Fruit fly (Drosophila melanogaster): ENCODE data around the gene nerfin-1.
A peak's percentile ranks its signal among the peaks of the same experiment; 100 is the strongest.

The nerfin-1 gene

dm6 chr3L:908508-909162 lies at the start of gene nerfin-1:
nerfin-1 (plus strand) TSS chr3L:909112.
- TF ChIP-seq Taf1 (GFP tag; IDR thresholded peaks at IDR 0.05), result no peak
- no peak for TF ChIP-seq Sox100B (GFP tag; optimal IDR thresholded peaks at IDR 0.05)
- TF ChIP-seq nerfin-1 (tag; optimal IDR thresholded peaks at IDR 0.05), result peak; percentile 93
- no peak for TF ChIP-seq Oaz (GFP tag; IDR thresholded peaks at IDR 0.05)
- no peak for TF ChIP-seq Nf-YA (GFP tag; IDR thresholded peaks at IDR 0.05)
- no peak for TF ChIP-seq CG10274 (GFP tag; optimal IDR thresholded peaks at IDR 0.05)
- TF ChIP-seq CG33213 (GFP tag; optimal IDR thresholded peaks at IDR 0.05), result no peak
- TF ChIP-seq grau (tag; optimal IDR thresholded peaks at IDR 0.05), result peak; percentile 5
- TF ChIP-seq Poxn (GFP tag; IDR thresholded peaks at IDR 0.05), result no peak
- TF ChIP-seq CG2202 (tag; optimal IDR thresholded peaks at IDR 0.05), result no peak
- TF ChIP-seq Rx (GFP tag; IDR thresholded peaks at IDR 0.05), result no peak
- no peak for TF ChIP-seq CG8478 (optimal IDR thresholded peaks at IDR 0.05)
- TF ChIP-seq Lim3 (GFP tag; IDR thresholded peaks at IDR 0.05), result no peak
- no peak for TF ChIP-seq Mad (GFP tag; optimal IDR thresholded peaks at IDR 0.05)
- no peak for TF ChIP-seq CG4282 (GFP tag; optimal IDR thresholded peaks at IDR 0.05)
- no peak for TF ChIP-seq zen2 (GFP tag; IDR thresholded peaks at IDR 0.05; ENCODE audit: partially characterized antibody)
- TF ChIP-seq eyg (GFP tag; optimal IDR thresholded peaks at IDR 0.05), result no peak
- TF ChIP-seq CG4820 (GFP tag; optimal IDR thresholded peaks at IDR 0.05), result peak; percentile 16
- TF ChIP-seq Xbp1 (GFP tag; optimal IDR thresholded peaks at IDR 0.05), result peak; percentile 16
- TF ChIP-seq ap (GFP tag; IDR thresholded peaks at IDR 0.05), result no peak
- no peak for TF ChIP-seq CG3281 (GFP tag; optimal IDR thresholded peaks at IDR 0.05)
- peak; percentile 15 for TF ChIP-seq CG11723 (GFP tag; optimal IDR thresholded peaks at IDR 0.05)
- no peak for TF ChIP-seq CG8359 (GFP tag; optimal IDR thresholded peaks at IDR 0.05; ENCODE audit: borderline replicate concordance)
- no peak for TF ChIP-seq CG2116 (GFP tag; optimal IDR thresholded peaks at IDR 0.05)
- TF ChIP-seq sr (GFP tag; IDR thresholded peaks at IDR 0.05), result no peak
- TF ChIP-seq CG10959 (GFP tag; IDR thresholded peaks at IDR 0.05), result no peak
- peak; percentile 10 for TF ChIP-seq chn (GFP tag; optimal IDR thresholded peaks at IDR 0.05)
- no peak for TF ChIP-seq CG10431 (GFP tag; optimal IDR thresholded peaks at IDR 0.05)
- no peak for TF ChIP-seq CG17328 (GFP tag; IDR thresholded peaks at IDR 0.05)
- TF ChIP-seq NC2α (GFP tag; optimal IDR thresholded peaks at IDR 0.05), result no peak
- peak; percentile 25 for TF ChIP-seq fd96Cb (tag; optimal IDR thresholded peaks at IDR 0.05)
- no peak for TF ChIP-seq CG3407 (GFP tag; optimal IDR thresholded peaks at IDR 0.05)
- TF ChIP-seq CG9727 (GFP tag; optimal IDR thresholded peaks at IDR 0.05), result no peak
- TF ChIP-seq ab (GFP tag; optimal IDR thresholded peaks at IDR 0.05), result no peak
- no peak for TF ChIP-seq br (optimal IDR thresholded peaks at IDR 0.05)
- no peak for TF ChIP-seq abd-A (tag; optimal IDR thresholded peaks at IDR 0.05)
- TF ChIP-seq nau (GFP tag; optimal IDR thresholded peaks at IDR 0.05), result no peak
- no peak for TF ChIP-seq tna (GFP tag; IDR thresholded peaks at IDR 0.05; ENCODE audit: partially characterized antibody)
- no peak for TF ChIP-seq CG15696 (tag; optimal IDR thresholded peaks at IDR 0.05)
- no peak for TF ChIP-seq CG8765 (GFP tag; IDR thresholded peaks at IDR 0.05)
- TF ChIP-seq pho (GFP tag; optimal IDR thresholded peaks at IDR 0.05), result no peak
- no peak for TF ChIP-seq Dll (GFP tag; IDR thresholded peaks at IDR 0.05; ENCODE audit: partially characterized antibody)
- TF ChIP-seq pan (optimal IDR thresholded peaks at IDR 0.05), result no peak
- no peak for TF ChIP-seq pan (GFP tag; optimal IDR thresholded peaks at IDR 0.05 in 1 of 2, IDR thresholded peaks at IDR 0.05 in 1 of 2)
- TF ChIP-seq Dfd (GFP tag; optimal IDR thresholded peaks at IDR 0.05), result no peak
- TF ChIP-seq mld (GFP tag; IDR thresholded peaks at IDR 0.05; ENCODE audit: partially characterized antibody), result no peak
- TF ChIP-seq CG7928 (GFP tag; optimal IDR thresholded peaks at IDR 0.05), result no peak
- TF ChIP-seq Hsf (GFP tag; optimal IDR thresholded peaks at IDR 0.05), result peak; percentile 24
- no peak for TF ChIP-seq sim (GFP tag; IDR thresholded peaks at IDR 0.05)
- no peak for TF ChIP-seq dan (GFP tag; IDR thresholded peaks at IDR 0.05)
- peak; percentile 14 for TF ChIP-seq CG1602 (GFP tag; optimal IDR thresholded peaks at IDR 0.05)
- TF ChIP-seq unpg (GFP tag; optimal IDR thresholded peaks at IDR 0.05), result no peak

All from whole organism, embryonic.